Fruit fly (Drosophila melanogaster): ENCODE results near the gene CG45075.

Gene CG45075

dm6 chr2L:6074314-6074713 lies 16.9 kb upstream of the CG45075 start (continued):
- no peak for TF ChIP-seq run (tag; optimal IDR thresholded peaks at IDR 0.05)
- TF ChIP-seq rib (GFP tag; IDR thresholded peaks at IDR 0.05): 0 out of 2 replicates have a peak, but pooled peaks have one; percentile 43
- TF ChIP-seq CG7963 (GFP tag; IDR thresholded peaks at IDR 0.05; ENCODE audit: partially characterized antibody): no peak
- TF ChIP-seq wdn (GFP tag; IDR thresholded peaks at IDR 0.05): no peak
- no peak for TF ChIP-seq CG3838 (GFP tag; optimal IDR thresholded peaks at IDR 0.05)
- no peak for TF ChIP-seq fru (optimal IDR thresholded peaks at IDR 0.05)
- TF ChIP-seq CG10321 (GFP tag; IDR thresholded peaks at IDR 0.05): no peak
- TF ChIP-seq org-1 (GFP tag; optimal IDR thresholded peaks at IDR 0.05): no peak
- TF ChIP-seq Ssrp (tag; optimal IDR thresholded peaks at IDR 0.05): no peak
- TF ChIP-seq NK7.1 (GFP tag; optimal IDR thresholded peaks at IDR 0.05): no peak
- no peak for TF ChIP-seq klu (GFP tag; IDR thresholded peaks at IDR 0.05)
- TF ChIP-seq CG8290 (GFP tag; optimal IDR thresholded peaks at IDR 0.05): no peak
- TF ChIP-seq CG8290 (tag; optimal IDR thresholded peaks at IDR 0.05): no peak
- no peak for TF ChIP-seq CG7839 (tag; optimal IDR thresholded peaks at IDR 0.05)
- no peak for TF ChIP-seq hkb (optimal IDR thresholded peaks at IDR 0.05)
- 0 out of 2 replicates have a peak, but pooled peaks have one; percentile 21 for TF ChIP-seq hkb (GFP tag; IDR thresholded peaks at IDR 0.05)
- peak; percentile 60 for TF ChIP-seq Med (GFP tag)
- no peak for TF ChIP-seq Mrtf (GFP tag; IDR thresholded peaks at IDR 0.05)
- TF ChIP-seq corto (GFP tag; optimal IDR thresholded peaks at IDR 0.05): no peak
- TF ChIP-seq lilli (GFP tag; optimal IDR thresholded peaks at IDR 0.05): no peak
- 0 out of 2 replicates have a peak, but pooled peaks have one; percentile 27 for TF ChIP-seq bowl (GFP tag; IDR thresholded peaks at IDR 0.05)
- no peak for TF ChIP-seq fd102C (GFP tag; optimal IDR thresholded peaks at IDR 0.05)
- no peak for TF ChIP-seq CG17186 (GFP tag; optimal IDR thresholded peaks at IDR 0.05)
- TF ChIP-seq CG7786 (GFP tag; optimal IDR thresholded peaks at IDR 0.05): no peak
- TF ChIP-seq Hmx (GFP tag; optimal IDR thresholded peaks at IDR 0.05): no peak
- peak; percentile 34 for TF ChIP-seq CG10274 (GFP tag; optimal IDR thresholded peaks at IDR 0.05)
- no peak for TF ChIP-seq Fer3 (tag; optimal IDR thresholded peaks at IDR 0.05)
- TF ChIP-seq pb (GFP tag; optimal IDR thresholded peaks at IDR 0.05): no peak
- peak; percentile 39 for TF ChIP-seq CG10543 (GFP tag; optimal IDR thresholded peaks at IDR 0.05)
- TF ChIP-seq sisA (GFP tag; IDR thresholded peaks at IDR 0.05): no peak
- no peak for TF ChIP-seq row (GFP tag; IDR thresholded peaks at IDR 0.05)
- TF ChIP-seq MTF-1 (GFP tag; optimal IDR thresholded peaks at IDR 0.05; ENCODE audit: borderline replicate concordance): no peak
- TF ChIP-seq pros (GFP tag; optimal IDR thresholded peaks at IDR 0.05): peak; percentile 28
- peak; percentile 79 for TF ChIP-seq z (GFP tag; IDR thresholded peaks at IDR 0.05)
- TF ChIP-seq stwl (tag; optimal IDR thresholded peaks at IDR 0.05): no peak
- TF ChIP-seq Doc3 (GFP tag; IDR thresholded peaks at IDR 0.05; ENCODE audit: partially characterized antibody): no peak
- TF ChIP-seq CG8388 (GFP tag; optimal IDR thresholded peaks at IDR 0.05): no peak
- no peak for TF ChIP-seq CG31388 (GFP tag; optimal IDR thresholded peaks at IDR 0.05)
- no peak for TF ChIP-seq tx (GFP tag; optimal IDR thresholded peaks at IDR 0.05)
- TF ChIP-seq fd64A (GFP tag; optimal IDR thresholded peaks at IDR 0.05): peak; percentile 8
- no peak for TF ChIP-seq CG7556 (GFP tag; optimal IDR thresholded peaks at IDR 0.05)
- no peak for TF ChIP-seq slbo (GFP tag; IDR thresholded peaks at IDR 0.05)
- no peak for TF ChIP-seq CG15514 (GFP tag; optimal IDR thresholded peaks at IDR 0.05)
- 0 out of 3 replicates have a peak, but pooled peaks have one; percentile 20 for TF ChIP-seq CG34422 (GFP tag; IDR thresholded peaks at IDR 0.05)

- no peak for TF ChIP-seq CG2712 (tag; optimal IDR thresholded peaks at IDR 0.05)
- no peak for TF ChIP-seq CG3065 (GFP tag; optimal IDR thresholded peaks at IDR 0.05)
- TF ChIP-seq Ssrp (tag; optimal IDR thresholded peaks at IDR 0.05): no peak
- no peak for TF ChIP-seq Sin3A (optimal IDR thresholded peaks at IDR 0.05)
- no peak for TF ChIP-seq phol (tag; optimal IDR thresholded peaks at IDR 0.05)
- TF ChIP-seq CG14014 (GFP tag; IDR thresholded peaks at IDR 0.05): no peak
- TF ChIP-seq sd (tag; optimal IDR thresholded peaks at IDR 0.05): peak; percentile 6
- peak; percentile 33 for TF ChIP-seq CG6254 (GFP tag; optimal IDR thresholded peaks at IDR 0.05)
- 0 out of 4 replicates have a peak, but pooled peaks have one; percentile 13 for TF ChIP-seq Dll (GFP tag; IDR thresholded peaks at IDR 0.05; ENCODE audit: partially characterized antibody)
- TF ChIP-seq salm (tag; optimal IDR thresholded peaks at IDR 0.05): no peak
- TF ChIP-seq CG10959 (GFP tag; IDR thresholded peaks at IDR 0.05): no peak
- no peak for TF ChIP-seq Poxn (GFP tag; IDR thresholded peaks at IDR 0.05)
- TF ChIP-seq H2.0 (GFP tag; IDR thresholded peaks at IDR 0.05): no peak
Observed at dm6 chr2L:6075345-6075744, 15.9 kb upstream of the CG45075 start.

Measured in whole organism, embryonic.